Worm (Caenorhabditis elegans) whole organism, L2 larva: ENCODE data around the gene C15H9.11.
A peak's percentile ranks its signal among the peaks of the same experiment; 100 is the strongest.

ENCODE experiments used
- C34F6.9 ChIP-seq: fragments of 150-350 bp; optimal IDR thresholded peaks from 2 replicates; lab custom pipeline; 2014; ENCODE audit warnings: missing biosample characterization, missing genetic modification characterization
- F13H6.1 ChIP-seq: sonication (generic microtip); optimal IDR thresholded peaks from 2 replicates; lab custom pipeline; 2016; ENCODE audit warnings: missing genetic modification characterization, missing compliant biosample characterization
- R02D3.7 ChIP-seq: fragments of 150-350 bp; optimal IDR thresholded peaks from 2 replicates; lab custom pipeline; 2014; ENCODE audit warnings: missing biosample characterization, missing genetic modification characterization
- Y55F3AM.14 ChIP-seq: fragments of 200-800 bp; sonication (Bioruptor generic); optimal IDR thresholded peaks from 2 replicates; lab custom pipeline; 2018; ENCODE audit warnings: mild to moderate bottlenecking, missing genetic modification characterization, missing compliant biosample characterization
- alr-1 ChIP-seq: fragments of 150-350 bp; optimal IDR thresholded peaks from 2 replicates; lab custom pipeline; 2014; ENCODE audit warnings: missing biosample characterization, missing genetic modification characterization
- aly-2 ChIP-seq: fragments of 150-350 bp; optimal IDR thresholded peaks from 2 replicates; lab custom pipeline; 2014; ENCODE audit warnings: missing biosample characterization, missing genetic modification characterization
- ama-1 ChIP-seq: fragments of 150-350 bp; optimal IDR thresholded peaks from 2 replicates; lab custom pipeline; 2018; ENCODE audit warnings: inconsistent platforms
- blmp-1 ChIP-seq: sonication (generic microtip); optimal IDR thresholded peaks from 2 replicates; lab custom pipeline; 2017; ENCODE audit warnings: missing genetic modification characterization, mild to moderate bottlenecking, missing compliant biosample characterization, antibody characterized with exemption, moderate library complexity; ENCODE audit not compliant: insufficient read depth
- dmd-4 ChIP-seq: sonication (generic microtip); optimal IDR thresholded peaks from 2 replicates; lab custom pipeline; 2017; ENCODE audit warnings: missing biosample characterization, missing genetic modification characterization
- egl-27 ChIP-seq: sonication (generic microtip); optimal IDR thresholded peaks from 3 replicates; lab custom pipeline; 2017; ENCODE audit warnings: missing biosample characterization, missing genetic modification reagents, missing genetic modification characterization
- elt-1 ChIP-seq: fragments of 150-350 bp; optimal IDR thresholded peaks from 2 replicates; lab custom pipeline; 2014; ENCODE audit warnings: missing biosample characterization, missing genetic modification characterization
- fos-1 ChIP-seq: fragments of 150-350 bp; optimal IDR thresholded peaks from 2 replicates; lab custom pipeline; 2014; ENCODE audit warnings: missing biosample characterization, missing genetic modification characterization
- gmeb-1 ChIP-seq: fragments of 150-350 bp; optimal IDR thresholded peaks from 2 replicates; lab custom pipeline; 2014; ENCODE audit warnings: missing biosample characterization, missing genetic modification characterization
- lin-11 ChIP-seq: fragments of 150-350 bp; sonication (generic microtip); optimal IDR thresholded peaks from 2 replicates; lab custom pipeline; 2014; ENCODE audit warnings: missing biosample characterization, missing genetic modification characterization, inconsistent platforms, mixed read lengths
- lin-39 ChIP-seq: fragments of 150-350 bp; optimal IDR thresholded peaks from 2 replicates; lab custom pipeline; 2014; ENCODE audit warnings: missing biosample characterization, missing genetic modification reagents, missing genetic modification characterization
- mab-5 ChIP-seq: fragments of 150-350 bp; optimal IDR thresholded peaks from 2 replicates; lab custom pipeline; 2014; ENCODE audit warnings: missing biosample characterization, missing genetic modification characterization
- mbf-1 ChIP-seq: sonication (generic microtip); optimal IDR thresholded peaks from 2 replicates; lab custom pipeline; 2017; ENCODE audit warnings: missing biosample characterization, missing genetic modification characterization
- mdl-1 ChIP-seq, 2 experiments: fragments of 150-350 bp in 1 of 2; sonication (generic microtip) in 1 of 2; optimal IDR thresholded peaks; 2 replicates each; lab custom pipeline; 2017; ENCODE audit warnings: missing biosample characterization in 2 of 2, missing genetic modification characterization in 2 of 2
- nhr-10 ChIP-seq: sonication (generic microtip); optimal IDR thresholded peaks from 2 replicates; lab custom pipeline; 2017; ENCODE audit warnings: missing biosample characterization, missing genetic modification characterization
- nhr-11 ChIP-seq: fragments of 150-350 bp; optimal IDR thresholded peaks from 2 replicates; lab custom pipeline; 2014; ENCODE audit warnings: missing biosample characterization, missing genetic modification characterization
- nhr-129 ChIP-seq: fragments of 150-350 bp; optimal IDR thresholded peaks from 2 replicates; lab custom pipeline; 2014; ENCODE audit warnings: missing biosample characterization, missing genetic modification characterization
- nhr-21 ChIP-seq: fragments of 150-350 bp; optimal IDR thresholded peaks from 2 replicates; lab custom pipeline; 2014; ENCODE audit warnings: missing biosample characterization, missing genetic modification characterization
- nhr-23 ChIP-seq: fragments of 150-350 bp; optimal IDR thresholded peaks from 2 replicates; lab custom pipeline; 2014; ENCODE audit warnings: missing biosample characterization, missing genetic modification reagents, missing genetic modification characterization
- nhr-237 ChIP-seq: fragments of 150-350 bp; optimal IDR thresholded peaks from 2 replicates; lab custom pipeline; 2014; ENCODE audit warnings: missing biosample characterization, missing genetic modification characterization
- nhr-25 ChIP-seq: fragments of 150-350 bp; sonication (generic microtip); optimal IDR thresholded peaks from 3 replicates; lab custom pipeline; 2014; ENCODE audit warnings: missing biosample characterization, missing genetic modification characterization
- nhr-77 ChIP-seq: fragments of 150-350 bp; optimal IDR thresholded peaks from 2 replicates; lab custom pipeline; 2014; ENCODE audit warnings: missing biosample characterization, missing genetic modification characterization
- sem-4 ChIP-seq: fragments of 150-350 bp; optimal IDR thresholded peaks from 2 replicates; lab custom pipeline; 2014; ENCODE audit warnings: missing biosample characterization, missing genetic modification reagents, missing genetic modification characterization
- skn-1 ChIP-seq: sonication (generic microtip); optimal IDR thresholded peaks from 2 replicates; lab custom pipeline; 2017; ENCODE audit warnings: missing biosample characterization, missing genetic modification characterization
- sma-3 ChIP-seq: sonication (generic microtip); optimal IDR thresholded peaks from 2 replicates; lab custom pipeline; 2016; ENCODE audit warnings: missing genetic modification reagents, missing genetic modification characterization, missing compliant biosample characterization
- sma-9 ChIP-seq, 2 experiments: fragments of 150-350 bp in 1 of 2; sonication (generic microtip) in 1 of 2; optimal IDR thresholded peaks; 2 replicates each; lab custom pipeline; 2014 to 2016; ENCODE audit warnings: missing genetic modification characterization in 2 of 2, mild to moderate bottlenecking in 1 of 2, missing biosample characterization in 1 of 2, missing compliant biosample characterization in 1 of 2, missing genetic modification reagents in 1 of 2, moderate library complexity in 1 of 2
- snpc-4 ChIP-seq: fragments of 150-350 bp; optimal IDR thresholded peaks from 2 replicates; lab custom pipeline; 2014; ENCODE audit warnings: missing biosample characterization, missing genetic modification characterization
- unc-39 ChIP-seq: fragments of 150-350 bp; optimal IDR thresholded peaks from 2 replicates; lab custom pipeline; 2014; ENCODE audit warnings: missing biosample characterization, missing genetic modification characterization
- unc-55 ChIP-seq: fragments of 150-350 bp; sonication (generic microtip); optimal IDR thresholded peaks from 3 replicates; lab custom pipeline; 2014; ENCODE audit warnings: missing biosample characterization, missing genetic modification reagents, missing genetic modification characterization
- unc-62 ChIP-seq: fragments of 150-350 bp; optimal IDR thresholded peaks from 2 replicates; lab custom pipeline; 2014; ENCODE audit warnings: missing biosample characterization, missing genetic modification reagents, missing genetic modification characterization
- zag-1 ChIP-seq: fragments of 150-350 bp; optimal IDR thresholded peaks from 2 replicates; lab custom pipeline; 2014; ENCODE audit warnings: missing biosample characterization, missing genetic modification characterization
- ztf-11 ChIP-seq: sonication (generic microtip); optimal IDR thresholded peaks from 2 replicates; lab custom pipeline; 2017; ENCODE audit warnings: missing biosample characterization, missing genetic modification characterization
- ztf-4 ChIP-seq: fragments of 150-350 bp; optimal IDR thresholded peaks from 2 replicates; lab custom pipeline; 2014; ENCODE audit warnings: missing biosample characterization, missing genetic modification characterization

The C15H9.11 gene

ce11 chrX:6081793-6082192 lies 21.4 kb downstream of the C15H9.11 start:
- TF ChIP-seq R02D3.7 (tag; lab: Kevin White, UChicago): no peak
- no peak for TF ChIP-seq skn-1 (tag; lab: Kevin White, UChicago)
- TF ChIP-seq nhr-25: peak; percentile 4
- TF ChIP-seq nhr-237 (tag; lab: Kevin White, UChicago): no peak
- TF ChIP-seq mbf-1 (tag; lab: Kevin White, UChicago): no peak
- no peak for TF ChIP-seq lin-11 (tag; lab: Kevin White, UChicago)
- no peak for TF ChIP-seq F13H6.1 (tag; lab: Kevin White, UChicago)
- TF ChIP-seq ztf-4 (tag; lab: Kevin White, UChicago): no peak
- TF ChIP-seq unc-55 (GFP tag; lab: Kevin White, UChicago): no peak
- TF ChIP-seq nhr-23 (tag; lab: Kevin White, UChicago): no peak
- TF ChIP-seq sma-9 (GFP tag; optimal IDR thresholded peaks at IDR 0.05; lab: Kevin White, UChicago): peak; percentile 52
- no peak for TF ChIP-seq sma-9 (tag; optimal IDR thresholded peaks at IDR 0.05; lab: Kevin White, UChicago)
- TF ChIP-seq mdl-1 (tag; optimal IDR thresholded peaks at IDR 0.05; lab: Kevin White, UChicago): no peak
- TF ChIP-seq ama-1 (lab: Kevin White, UChicago): no peak
- TF ChIP-seq sem-4: no peak
- no peak for TF ChIP-seq gmeb-1
- peak; percentile 52 for TF ChIP-seq fos-1 (tag; lab: Kevin White, UChicago)
- TF ChIP-seq sma-3: no peak
- no peak for TF ChIP-seq mab-5 (tag; lab: Kevin White, UChicago)
- TF ChIP-seq egl-27 (tag; lab: Kevin White, UChicago): no peak
- TF ChIP-seq ztf-11 (tag; lab: Kevin White, UChicago): no peak
- TF ChIP-seq elt-1: no peak
- TF ChIP-seq unc-62 (GFP tag; lab: Kevin White, UChicago): no peak

DNA sequence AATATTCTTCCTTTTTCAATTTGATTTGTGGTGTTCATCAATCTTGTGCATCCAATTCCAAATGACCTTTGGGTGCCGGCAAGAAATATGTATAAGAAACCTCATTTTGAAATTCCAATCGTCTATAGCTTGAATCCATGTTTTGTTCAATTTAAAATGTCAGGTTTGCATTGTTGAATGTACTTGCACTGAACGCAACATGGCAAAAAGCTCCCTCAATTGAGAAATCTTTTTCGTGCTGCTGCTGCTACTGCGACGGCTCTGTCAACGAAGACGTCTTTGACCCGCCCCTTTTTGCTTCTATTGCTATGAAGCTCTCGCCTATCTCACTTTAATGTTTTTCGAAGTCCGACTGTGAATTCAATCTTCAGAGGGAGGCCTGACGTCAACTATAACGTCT lies 28.0 kb downstream of the C15H9.11 start, which contains the start of gene lgc-58:
lgc-58 (plus strand) TSS at position 301 of the 400 bp plus-strand sequence.
- TF ChIP-seq fos-1 (tag; lab: Kevin White, UChicago) (no peak), mbf-1 (tag; lab: Kevin White, UChicago) (no peak), egl-27 (tag; lab: Kevin White, UChicago) (no peak), nhr-23 (tag; lab: Kevin White, UChicago) (no peak), Y55F3AM.14 (GFP tag; lab: Kevin White, UChicago) (no peak)

DNA sequence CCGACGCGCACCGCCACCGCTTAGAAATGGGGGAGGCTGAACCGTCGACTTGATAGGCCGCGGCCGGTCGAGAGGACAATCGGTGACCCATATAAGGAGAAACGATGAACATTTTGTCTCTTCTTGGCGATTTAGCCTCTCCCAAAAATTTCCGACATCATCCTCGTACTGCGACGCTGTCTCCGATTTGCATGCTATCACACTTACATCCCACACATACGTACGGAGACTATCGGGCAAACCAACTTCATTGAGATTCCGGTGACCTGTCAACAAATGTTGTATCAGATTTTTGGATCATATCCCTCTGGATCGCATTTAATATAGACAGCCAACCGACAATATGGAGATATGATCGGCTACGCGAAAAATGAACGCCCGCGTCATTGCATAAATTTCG lies 36.6 kb downstream of the C15H9.11 start:
- TF ChIP-seq nhr-21 (tag; lab: Kevin White, UChicago) (peak; percentile 38), ztf-11 (tag; lab: Kevin White, UChicago) (no peak), R02D3.7 (tag; lab: Kevin White, UChicago) (no peak), nhr-25 (no peak), zag-1 (tag; lab: Kevin White, UChicago) (no peak)

- TF ChIP-seq nhr-77 (tag; lab: Kevin White, UChicago) (no peak), alr-1 (tag; lab: Kevin White, UChicago) (no peak), unc-39 (no peak), C34F6.9 (tag; lab: Kevin White, UChicago) (no peak), nhr-237 (tag; lab: Kevin White, UChicago) (no peak), nhr-129 (no peak), ztf-11 (tag; lab: Kevin White, UChicago) (no peak), mbf-1 (tag; lab: Kevin White, UChicago) (no peak), F13H6.1 (tag; lab: Kevin White, UChicago) (no peak)
Observed at ce11 chrX:6065936-6066452, 37.2 kb downstream of the C15H9.11 start, which contains the start of gene ptr-4. TSS of gene ptr-4 (minus strand) at chrX:6065986.

DNA sequence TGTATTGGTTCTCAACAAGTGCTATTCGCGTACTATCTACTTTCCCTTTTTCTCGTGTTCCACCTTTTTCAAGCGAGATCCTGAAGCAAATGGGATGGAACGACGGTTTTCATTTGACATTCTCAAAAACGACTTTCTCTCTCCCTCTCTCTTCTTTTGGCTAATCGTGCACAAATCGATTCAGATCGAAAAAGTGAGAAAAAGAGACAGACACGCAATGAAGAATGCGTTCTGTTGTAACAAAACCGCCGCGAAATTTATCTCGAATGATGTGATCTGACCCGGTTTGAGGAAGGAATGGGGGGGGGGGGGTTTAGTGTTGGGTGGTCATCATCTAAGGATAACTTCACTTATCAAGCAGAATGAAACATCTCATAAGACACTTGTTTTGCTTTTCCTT lies 38.8 kb downstream of the C15H9.11 start:
- TF ChIP-seq Y55F3AM.14 (GFP tag; lab: Kevin White, UChicago) (no peak), unc-39 (no peak), fos-1 (tag; lab: Kevin White, UChicago) (peak; percentile 12), nhr-11 (no peak), nhr-21 (tag; lab: Kevin White, UChicago) (peak; percentile 21), egl-27 (tag; lab: Kevin White, UChicago) (no peak), mdl-1 (tag; optimal IDR thresholded peaks at IDR 0.05; lab: Kevin White, UChicago) (no peak), dmd-4 (no peak), sma-9 (GFP tag; optimal IDR thresholded peaks at IDR 0.05; lab: Kevin White, UChicago) (no peak), sma-9 (tag; optimal IDR thresholded peaks at IDR 0.05; lab: Kevin White, UChicago) (no peak), unc-62 (GFP tag; lab: Kevin White, UChicago) (no peak), blmp-1 (tag; lab: Kevin White, UChicago) (peak; percentile 27), ztf-11 (tag; lab: Kevin White, UChicago) (no peak), elt-1 (no peak), aly-2 (tag; lab: Kevin White, UChicago) (no peak), nhr-10 (tag; lab: Kevin White, UChicago) (no peak), ama-1 (lab: Kevin White, UChicago) (no peak), snpc-4 (no peak), lin-39 (no peak), C34F6.9 (tag; lab: Kevin White, UChicago) (no peak)
- TF ChIP-seq, all 48 proteins: peak for 3
